Worm (Caenorhabditis elegans) whole organism, L1 larva: ENCODE results near the gene gei-1.

ENCODE experiments used
- C16A3.4 ChIP-seq: fragments of 150-350 bp; optimal IDR thresholded peaks from 2 replicates; lab custom pipeline; 2014; ENCODE audit warnings: missing biosample characterization, missing genetic modification characterization
- aha-1 ChIP-seq: fragments of 150-350 bp; optimal IDR thresholded peaks from 2 replicates; lab custom pipeline; 2014; ENCODE audit warnings: missing biosample characterization, missing genetic modification characterization
- ama-1 ChIP-seq: fragments of 150-350 bp; optimal IDR thresholded peaks from 2 replicates; lab custom pipeline; 2014
- blmp-1 ChIP-seq: fragments of 150-350 bp; optimal IDR thresholded peaks from 2 replicates; lab custom pipeline; 2014; ENCODE audit warnings: missing biosample characterization, missing genetic modification characterization
- ceh-88 ChIP-seq: fragments of 200-800 bp; sonication (Bioruptor generic); IDR thresholded peaks from 2 replicates; pipeline ENCODE4 v1.3.6; 2022; ENCODE audit warnings: missing genetic modification characterization, missing compliant biosample characterization
- dsc-1 ChIP-seq: sonication (generic microtip); optimal IDR thresholded peaks from 2 replicates; lab custom pipeline; 2016; ENCODE audit warnings: mild to moderate bottlenecking, missing genetic modification characterization, missing compliant biosample characterization
- efl-1 ChIP-seq, 4 experiments: fragments of 150-350 bp; optimal IDR thresholded peaks in 3 of 4; peaks in 1 of 4; 1 replicate in 1 of 4; 2 replicates in 3 of 4; lab custom pipeline; 2014; ENCODE audit warnings: missing biosample characterization in 2 of 4, missing genetic modification characterization in 2 of 4, missing genetic modification reagents in 2 of 4
- elt-2 ChIP-seq: sonication (generic microtip); optimal IDR thresholded peaks from 2 replicates; lab custom pipeline; 2016; ENCODE audit warnings: missing genetic modification characterization, mild to moderate bottlenecking, inconsistent platforms, missing compliant biosample characterization, missing genetic modification reagents
- elt-3 ChIP-seq, 6 experiments: fragments of 150-350 bp in 1 of 6; sonication (generic microtip); optimal IDR thresholded peaks; 2 replicates each; lab custom pipeline; 2017 to 2018; ENCODE audit warnings: missing biosample characterization in 6 of 6, missing genetic modification characterization in 6 of 6, inconsistent platforms in 1 of 6
- fos-1 ChIP-seq: fragments of 150-350 bp; optimal IDR thresholded peaks from 2 replicates; lab custom pipeline; 2014; ENCODE audit warnings: missing biosample characterization, missing genetic modification characterization
- lin-14 ChIP-seq: fragments of 200-800 bp; sonication (Bioruptor generic); optimal IDR thresholded peaks from 2 replicates; lab custom pipeline; 2018; ENCODE audit warnings: mild to moderate bottlenecking, missing genetic modification characterization, moderate library complexity, missing compliant biosample characterization
- lin-35 ChIP-seq, 2 experiments: fragments of 150-350 bp; optimal IDR thresholded peaks; 2 replicates each; lab custom pipeline; 2014; ENCODE audit warnings: missing biosample characterization in 2 of 2, missing genetic modification characterization in 2 of 2, missing genetic modification reagents in 2 of 2
- lir-3 ChIP-seq: sonication (generic microtip); optimal IDR thresholded peaks from 2 replicates; lab custom pipeline; 2016; ENCODE audit warnings: mild to moderate bottlenecking, missing genetic modification characterization, moderate library complexity, missing compliant biosample characterization; ENCODE audit not compliant: poor library complexity
- lsy-2 ChIP-seq, 2 experiments: fragments of 150-350 bp; optimal IDR thresholded peaks; 2 replicates each; lab custom pipeline; 2014; ENCODE audit warnings: missing biosample characterization in 2 of 2, missing genetic modification characterization in 2 of 2
- mdl-1 ChIP-seq, 2 experiments: fragments of 150-350 bp; optimal IDR thresholded peaks; 2 replicates each; lab custom pipeline; 2014 to 2017; ENCODE audit warnings: missing biosample characterization in 2 of 2, missing genetic modification characterization in 2 of 2, inconsistent platforms in 1 of 2
- mep-1 ChIP-seq: fragments of 150-350 bp; optimal IDR thresholded peaks from 2 replicates; lab custom pipeline; 2014; ENCODE audit warnings: missing biosample characterization, missing genetic modification characterization
- nhr-20 ChIP-seq: sonication (generic microtip); optimal IDR thresholded peaks from 2 replicates; lab custom pipeline; 2016; ENCODE audit warnings: mild to moderate bottlenecking, missing genetic modification characterization, missing compliant biosample characterization
- nhr-47 ChIP-seq: sonication (generic microtip); optimal IDR thresholded peaks from 2 replicates; lab custom pipeline; 2016; ENCODE audit warnings: mild to moderate bottlenecking, missing genetic modification characterization, moderate library complexity, missing compliant biosample characterization
- nhr-71 ChIP-seq: sonication (generic microtip); optimal IDR thresholded peaks from 2 replicates; lab custom pipeline; 2016; ENCODE audit warnings: mild to moderate bottlenecking, missing genetic modification characterization, moderate library complexity, missing compliant biosample characterization
- nhr-85 ChIP-seq: sonication (generic microtip); peaks from one replicate; lab custom pipeline; 2016; ENCODE audit warnings: missing genetic modification characterization, inconsistent platforms, missing compliant biosample characterization
- pag-3 ChIP-seq: sonication (generic microtip); optimal IDR thresholded peaks from 2 replicates; lab custom pipeline; 2017; ENCODE audit warnings: missing genetic modification characterization, mild to moderate bottlenecking, missing compliant biosample characterization, antibody characterized with exemption, borderline replicate concordance; ENCODE audit not compliant: insufficient read depth
- pqm-1 ChIP-seq: sonication (generic microtip); optimal IDR thresholded peaks from 3 replicates; lab custom pipeline; 2017; ENCODE audit warnings: missing biosample characterization, missing genetic modification characterization
- snpc-4 ChIP-seq: fragments of 150-350 bp; optimal IDR thresholded peaks from 2 replicates; lab custom pipeline; 2014; ENCODE audit warnings: missing biosample characterization, missing genetic modification characterization
- snu-23 ChIP-seq: sonication (generic microtip); optimal IDR thresholded peaks from 2 replicates; lab custom pipeline; 2016; ENCODE audit warnings: missing genetic modification characterization, missing compliant biosample characterization
- sup-37 ChIP-seq: fragments of 200-800 bp; sonication (Bioruptor generic); optimal IDR thresholded peaks from 2 replicates; lab custom pipeline; 2018; ENCODE audit warnings: mild to moderate bottlenecking, missing genetic modification characterization, missing compliant biosample characterization
- tlp-1 ChIP-seq: fragments of 150-350 bp; optimal IDR thresholded peaks from 2 replicates; lab custom pipeline; 2014; ENCODE audit warnings: missing biosample characterization, missing genetic modification characterization

The gei-1 gene

ce11 chrIII:3355791-3356190 lies 11.1 kb downstream of the gei-1 start:
- no peak for TF ChIP-seq fos-1
- TF ChIP-seq lin-35 (GFP tag; optimal IDR thresholded peaks at IDR 0.05; lab: Kevin White, UChicago): peak in 1 of 2 experiments; percentile 1
- no peak for TF ChIP-seq efl-1 (optimal IDR thresholded peaks at IDR 0.05; lab: Kevin White, UChicago)
- peak in 1 of 2 experiments; percentile 58 for TF ChIP-seq efl-1 (GFP tag; optimal IDR thresholded peaks at IDR 0.05 in 1 of 2; lab: Kevin White, UChicago)
- peak in 5 of 6 experiments; percentile 13 to 81 (median 64) for TF ChIP-seq elt-3 (tag; optimal IDR thresholded peaks at IDR 0.05; lab: Kevin White, UChicago)
- TF ChIP-seq blmp-1 (tag; lab: Kevin White, UChicago): peak; percentile 71

- TF ChIP-seq nhr-85 (tag; lab: Kevin White, UChicago) (peak; percentile 3), ama-1 (lab: Kevin White, UChicago) (no peak)
- TF ChIP-seq, all 84 proteins: peak for 1
These were observed 15.4 kb downstream of the gei-1 start for ce11 chrIII:3360067-3360466.

- TF ChIP-seq lin-14 (GFP tag; lab: Kevin White, UChicago): peak; percentile 20
- peak; percentile 27 for TF ChIP-seq blmp-1 (tag; lab: Kevin White, UChicago)
- peak; percentile 75 for TF ChIP-seq nhr-85 (tag; lab: Kevin White, UChicago)
- peak in 1 of 2 experiments; percentile 6 for TF ChIP-seq lsy-2 (tag; optimal IDR thresholded peaks at IDR 0.05; lab: Kevin White, UChicago)
- TF ChIP-seq snu-23 (GFP tag; lab: Kevin White, UChicago): no peak
- TF ChIP-seq mdl-1 (tag; optimal IDR thresholded peaks at IDR 0.05; lab: Kevin White, UChicago): peak in 1 of 2 experiments; percentile 49
- no peak for TF ChIP-seq ceh-88 (GFP tag; lab: Robert Waterston, UW)
- TF ChIP-seq mep-1 (tag; lab: Kevin White, UChicago): no peak
- peak in 1 of 2 experiments; percentile 8 for TF ChIP-seq lin-35 (GFP tag; optimal IDR thresholded peaks at IDR 0.05; lab: Kevin White, UChicago)
These were observed 23.1 kb downstream of the gei-1 start for ce11 chrIII:3367772-3368171.

- TF ChIP-seq nhr-20 (tag; lab: Kevin White, UChicago) (peak; percentile 29), nhr-71 (tag; lab: Kevin White, UChicago) (peak; percentile 6), tlp-1 (tag; lab: Kevin White, UChicago) (peak; percentile 76), aha-1 (tag; lab: Kevin White, UChicago) (no peak), lin-14 (GFP tag; lab: Kevin White, UChicago) (peak; percentile 10), lir-3 (tag; lab: Kevin White, UChicago) (no peak), pqm-1 (tag; lab: Kevin White, UChicago) (peak; percentile 99), blmp-1 (tag; lab: Kevin White, UChicago) (peak; percentile 21), elt-2 (tag; lab: Kevin White, UChicago) (peak; percentile 99), pag-3 (tag; lab: Kevin White, UChicago) (no peak)
These were observed 25.4 kb downstream of the gei-1 start, which contains the start of gene prk-2 for ce11 chrIII:3370054-3370453. TSS of gene prk-2 (minus strand) at chrIII:3370209.

ce11 chrIII:3370770-3371169 lies 26.1 kb downstream of the gei-1 start:
- TF ChIP-seq elt-2 (tag; lab: Kevin White, UChicago): peak; percentile 48
- no peak for TF ChIP-seq C16A3.4 (tag; lab: Kevin White, UChicago)

- no peak for TF ChIP-seq snpc-4 (tag; lab: Kevin White, UChicago)
- no peak for TF ChIP-seq dsc-1 (tag; lab: Kevin White, UChicago)
- peak; percentile 51 for TF ChIP-seq nhr-85 (tag; lab: Kevin White, UChicago)
- TF ChIP-seq, all 84 proteins: peak for 1
These were observed 27.6 kb downstream of the gei-1 start for ce11 chrIII:3372278-3372677.

ce11 chrIII:3377134-3377533 lies 32.5 kb downstream of the gei-1 start:
- TF ChIP-seq nhr-47 (tag; lab: Kevin White, UChicago): no peak
- TF ChIP-seq efl-1 (optimal IDR thresholded peaks at IDR 0.05; lab: Kevin White, UChicago): no peak
- TF ChIP-seq efl-1 (GFP tag; optimal IDR thresholded peaks at IDR 0.05 in 1 of 2; lab: Kevin White, UChicago): peak in 1 of 2 experiments; percentile 80
- no peak for TF ChIP-seq sup-37 (GFP tag; lab: Kevin White, UChicago)
